Worm (Caenorhabditis elegans) whole organism, midembryonic: Measurements from ENCODE around the gene sir-2.3.

Source experiments
- T22C8.4 ChIP-seq: fragments of 200-800 bp; sonication (Bioruptor generic); IDR thresholded peaks from 2 replicates; pipeline ENCODE4 v1.3.6; 2022; ENCODE audit warnings: missing genetic modification characterization, missing compliant biosample characterization
- cog-1 ChIP-seq: sonication (generic microtip); optimal IDR thresholded peaks from 2 replicates; lab custom pipeline; 2016; ENCODE audit warnings: missing genetic modification characterization, missing compliant biosample characterization
- flt-1 ChIP-seq: fragments of 200-800 bp; sonication (Bioruptor generic); IDR thresholded peaks from 2 replicates; pipeline ENCODE4 v1.3.6; 2022; ENCODE audit warnings: missing genetic modification characterization, missing compliant biosample characterization
- klf-2 ChIP-seq: fragments of 200-800 bp; sonication (Bioruptor generic); conservative IDR thresholded peaks from 2 replicates; pipeline ENCODE4 v1.3.6; 2022; ENCODE audit warnings: missing genetic modification reagents, missing genetic modification characterization, missing compliant biosample characterization
- med-1 ChIP-seq: sonication (generic microtip); optimal IDR thresholded peaks from 2 replicates; lab custom pipeline; 2017; ENCODE audit warnings: missing genetic modification characterization, mild to moderate bottlenecking, missing compliant biosample characterization, antibody characterized with exemption, missing genetic modification reagents; ENCODE audit not compliant: insufficient read depth
- ref-1 ChIP-seq: fragments of 200-800 bp; sonication (Bioruptor generic); conservative IDR thresholded peaks from 2 replicates; pipeline ENCODE4 v1.3.6; 2022; ENCODE audit warnings: missing genetic modification reagents, missing genetic modification characterization, missing compliant biosample characterization
- tab-1 ChIP-seq: fragments of 200-800 bp; sonication (Bioruptor generic); IDR thresholded peaks from 2 replicates; pipeline ENCODE4 v1.3.6; 2022; ENCODE audit warnings: missing genetic modification characterization, missing compliant biosample characterization
- ztf-23 ChIP-seq: fragments of 200-800 bp; sonication (Bioruptor generic); IDR thresholded peaks from 2 replicates; pipeline ENCODE4 v1.3.6; 2022; ENCODE audit warnings: missing genetic modification reagents, missing genetic modification characterization, missing compliant biosample characterization
- ztf-29 ChIP-seq: fragments of 200-800 bp; sonication (Bioruptor generic); IDR thresholded peaks from 2 replicates; pipeline ENCODE4 v1.3.6; 2022; ENCODE audit warnings: missing genetic modification reagents, missing genetic modification characterization, missing compliant biosample characterization

Gene sir-2.3

DNA sequence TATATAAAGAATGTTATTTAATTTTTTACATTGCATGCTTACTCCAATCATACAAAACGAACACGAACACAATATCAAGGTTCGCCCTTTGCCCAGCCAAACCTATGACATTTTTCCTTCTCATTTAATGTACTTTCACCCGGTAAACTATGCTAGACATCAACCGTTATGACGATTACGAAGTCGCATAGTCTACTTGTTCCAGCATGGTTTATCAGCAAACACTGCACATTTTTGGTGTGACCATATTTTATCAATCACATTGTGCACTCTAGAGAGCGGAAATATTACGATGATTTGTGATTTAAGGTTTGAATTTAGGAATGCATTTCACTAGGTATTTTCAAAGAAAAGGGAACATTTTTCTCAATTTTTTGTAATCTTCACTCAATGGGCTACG is 29.1 kb downstream of the sir-2.3 start:
- TF ChIP-seq ztf-29 (GFP tag; lab: Robert Waterston, UW): no peak
- TF ChIP-seq tab-1 (GFP tag; lab: Robert Waterston, UW): no peak
- TF ChIP-seq T22C8.4: no peak
- no peak for TF ChIP-seq ztf-23 (GFP tag; lab: Robert Waterston, UW)
- TF ChIP-seq ref-1 (GFP tag; lab: Robert Waterston, UW): no peak
- no peak for TF ChIP-seq flt-1 (GFP tag; lab: Robert Waterston, UW)
- no peak for TF ChIP-seq klf-2 (GFP tag; lab: Robert Waterston, UW)
- TF ChIP-seq cog-1: no peak
- TF ChIP-seq med-1 (GFP tag; lab: Kevin White, UChicago): no peak

DNA sequence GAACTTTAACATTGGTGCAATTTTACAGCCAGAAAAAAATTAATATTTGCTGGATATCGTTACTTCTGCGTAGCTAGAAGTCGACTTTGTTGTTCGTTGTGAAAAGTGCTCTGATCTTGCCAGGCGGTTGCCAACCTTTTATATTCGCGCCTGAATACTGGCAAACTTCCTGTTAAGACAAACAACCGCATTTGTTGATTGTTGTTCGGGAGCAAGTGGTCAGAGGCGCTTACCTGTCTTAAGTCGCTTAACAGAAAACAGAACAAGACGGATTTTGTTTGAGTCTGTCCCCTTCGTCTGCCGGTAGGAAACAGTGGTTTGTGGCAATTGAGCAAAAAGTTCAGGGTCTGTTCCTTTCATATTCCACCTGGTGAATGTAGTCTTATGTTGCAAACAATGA is 31.0 kb downstream of the sir-2.3 start, which contains the start of gene C49F8.15:
C49F8.15 (minus strand) TSS at position 101 of the 400 bp plus-strand sequence.
- TF ChIP-seq flt-1 (GFP tag; lab: Robert Waterston, UW) (no peak), T22C8.4 (no peak), tab-1 (GFP tag; lab: Robert Waterston, UW) (no peak), klf-2 (GFP tag; lab: Robert Waterston, UW) (no peak), ztf-23 (GFP tag; lab: Robert Waterston, UW) (no peak), ref-1 (GFP tag; lab: Robert Waterston, UW) (no peak), med-1 (GFP tag; lab: Kevin White, UChicago) (no peak), cog-1 (no peak), ztf-29 (GFP tag; lab: Robert Waterston, UW) (no peak)

DNA sequence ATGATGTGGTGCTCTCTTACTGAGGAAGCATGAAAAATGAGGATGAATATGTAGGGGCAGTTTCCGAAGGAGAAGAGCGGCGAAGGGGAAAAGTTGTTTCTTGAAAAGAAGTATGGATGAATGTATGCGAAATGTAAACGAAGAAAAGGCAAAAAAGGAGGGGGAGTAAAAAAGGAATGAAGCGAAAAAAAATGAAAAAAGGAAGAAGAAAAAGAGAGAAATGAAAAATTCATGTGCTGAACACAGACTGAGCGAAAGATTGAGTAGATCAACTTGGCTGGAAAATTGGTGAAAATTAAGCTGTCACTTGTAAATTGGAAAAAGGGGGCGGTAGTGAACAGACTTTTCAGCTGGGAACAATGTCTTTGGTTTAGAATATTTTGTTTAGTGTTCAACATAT is 33.4 kb downstream of the sir-2.3 start, which contains the start of gene C49F8.1:
C49F8.1 (minus strand) TSS at position 101 of the 400 bp plus-strand sequence.
- TF ChIP-seq klf-2 (GFP tag; lab: Robert Waterston, UW) (no peak), T22C8.4 (no peak), tab-1 (GFP tag; lab: Robert Waterston, UW) (no peak), ztf-29 (GFP tag; lab: Robert Waterston, UW) (no peak), ref-1 (GFP tag; lab: Robert Waterston, UW) (no peak), ztf-23 (GFP tag; lab: Robert Waterston, UW) (no peak), flt-1 (GFP tag; lab: Robert Waterston, UW) (no peak), cog-1 (no peak), med-1 (GFP tag; lab: Kevin White, UChicago) (no peak)

DNA sequence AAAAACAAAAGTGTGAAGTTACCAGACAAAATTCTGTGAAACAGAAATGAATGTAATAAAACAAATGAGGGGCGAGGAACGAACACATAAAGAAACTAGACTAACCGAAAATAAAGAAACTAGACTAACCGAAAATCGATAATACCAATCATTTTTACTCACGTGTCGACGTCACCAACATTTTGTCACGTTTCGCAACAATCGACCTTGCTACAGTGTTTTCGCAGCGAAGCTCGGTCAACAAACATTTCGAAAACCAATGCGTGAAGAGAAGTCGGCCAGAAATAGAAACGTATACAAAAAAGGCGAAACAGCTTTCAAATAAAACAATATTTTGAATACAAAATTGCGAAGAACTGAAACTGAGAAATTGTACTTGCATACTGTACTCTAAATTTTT is 35.5 kb downstream of the sir-2.3 start:
- TF ChIP-seq ztf-29 (GFP tag; lab: Robert Waterston, UW) (no peak), klf-2 (GFP tag; lab: Robert Waterston, UW) (no peak), cog-1 (no peak), ztf-23 (GFP tag; lab: Robert Waterston, UW) (no peak), med-1 (GFP tag; lab: Kevin White, UChicago) (no peak), ref-1 (GFP tag; lab: Robert Waterston, UW) (no peak), tab-1 (GFP tag; lab: Robert Waterston, UW) (no peak), T22C8.4 (no peak), flt-1 (GFP tag; lab: Robert Waterston, UW) (no peak)

DNA sequence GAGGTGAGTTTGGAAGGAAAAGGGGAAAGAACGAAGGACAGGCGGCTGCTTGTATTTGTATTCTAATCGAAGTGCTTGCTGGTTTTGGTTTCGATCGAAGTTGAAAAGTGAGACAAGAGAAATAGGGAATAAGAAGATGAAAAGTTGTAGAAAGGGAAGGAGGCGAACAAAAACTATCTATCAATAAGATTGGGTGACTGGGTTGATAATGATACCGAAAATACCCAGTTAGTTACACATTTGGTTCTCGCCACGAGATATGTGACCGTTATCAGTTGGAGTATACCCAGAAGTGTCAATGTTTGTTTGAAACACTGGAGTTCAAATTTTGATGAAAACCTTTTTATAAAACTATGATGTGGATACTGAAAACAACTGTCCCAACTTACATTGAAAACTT is 36.8 kb downstream of the sir-2.3 start:
- TF ChIP-seq flt-1 (GFP tag; lab: Robert Waterston, UW) (no peak), ztf-29 (GFP tag; lab: Robert Waterston, UW) (no peak), cog-1 (no peak), tab-1 (GFP tag; lab: Robert Waterston, UW) (no peak), ztf-23 (GFP tag; lab: Robert Waterston, UW) (no peak), med-1 (GFP tag; lab: Kevin White, UChicago) (no peak), ref-1 (GFP tag; lab: Robert Waterston, UW) (no peak), T22C8.4 (no peak), klf-2 (GFP tag; lab: Robert Waterston, UW) (no peak)

DNA sequence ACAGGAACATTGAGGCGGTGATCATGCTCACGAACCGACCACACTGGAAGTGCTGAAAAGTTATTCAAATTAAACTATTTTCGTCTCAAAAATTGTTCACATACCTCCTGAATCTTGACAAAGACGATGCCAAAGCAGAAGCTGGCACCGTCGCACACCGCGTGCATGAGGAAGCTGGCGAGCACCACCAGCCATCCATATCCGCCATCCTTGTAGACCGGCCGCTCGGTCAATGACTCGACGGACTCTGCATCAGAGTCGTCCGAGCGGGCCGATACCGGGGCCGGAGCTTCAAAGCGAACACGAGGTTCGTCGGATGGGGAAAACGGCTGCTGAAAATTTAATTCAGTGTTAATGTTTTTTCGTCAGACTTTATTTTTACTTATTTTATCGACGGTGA is 44.7 kb downstream of the sir-2.3 start:
- TF ChIP-seq tab-1 (GFP tag; lab: Robert Waterston, UW): no peak
- TF ChIP-seq ztf-23 (GFP tag; lab: Robert Waterston, UW): no peak
- no peak for TF ChIP-seq T22C8.4
- no peak for TF ChIP-seq med-1 (GFP tag; lab: Kevin White, UChicago)

DNA sequence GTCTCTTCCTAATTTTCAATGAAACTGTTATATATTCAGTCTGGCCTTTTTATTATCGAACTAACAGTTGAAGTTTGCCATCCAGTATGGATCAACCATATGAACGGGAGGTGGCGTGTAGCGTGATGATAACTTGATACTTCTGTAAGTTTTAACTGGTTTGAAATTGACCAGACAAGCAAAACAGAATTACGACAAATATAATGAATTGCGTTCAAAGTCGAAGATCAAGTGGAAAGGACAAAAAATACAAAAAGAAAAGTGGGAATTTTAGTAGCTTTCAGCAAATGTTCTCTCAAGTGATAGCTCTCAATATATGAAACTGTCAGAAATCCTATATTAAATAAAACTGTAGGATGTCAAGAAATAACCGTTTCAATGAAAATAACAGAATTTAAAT is 45.4 kb downstream of the sir-2.3 start, which contains the start of the genes C49F8.14 and gem-1:
C49F8.14 (minus strand) TSS at position 99 of the 400 bp plus-strand sequence.
gem-1 (minus strand) TSS at position 142 of the 400 bp plus-strand sequence.
- TF ChIP-seq cog-1 (no peak), klf-2 (GFP tag; lab: Robert Waterston, UW) (no peak), ztf-23 (GFP tag; lab: Robert Waterston, UW) (no peak), tab-1 (GFP tag; lab: Robert Waterston, UW) (no peak), med-1 (GFP tag; lab: Kevin White, UChicago) (no peak), ref-1 (GFP tag; lab: Robert Waterston, UW) (no peak), ztf-29 (GFP tag; lab: Robert Waterston, UW) (no peak), flt-1 (GFP tag; lab: Robert Waterston, UW) (no peak), T22C8.4 (no peak)

DNA sequence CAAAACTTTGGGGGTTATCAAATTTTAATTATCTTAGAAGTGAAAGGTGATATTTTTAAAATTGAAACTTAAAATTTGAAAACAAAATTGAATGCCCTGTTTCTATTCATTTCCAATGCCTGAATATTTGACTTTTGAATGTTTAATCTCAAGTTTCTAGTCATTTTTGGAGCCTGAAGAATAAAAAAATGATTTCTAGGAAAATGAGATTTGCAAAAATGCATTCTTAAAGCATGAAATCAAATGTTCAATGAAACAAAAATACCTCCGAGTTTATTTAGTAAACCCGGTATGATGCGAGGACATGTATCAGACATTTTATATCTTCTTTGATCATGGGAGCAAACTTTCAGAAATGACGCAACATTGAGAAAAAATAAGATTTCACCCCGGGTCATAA is 47.6 kb downstream of the sir-2.3 start:
- no peak for TF ChIP-seq cog-1

DNA sequence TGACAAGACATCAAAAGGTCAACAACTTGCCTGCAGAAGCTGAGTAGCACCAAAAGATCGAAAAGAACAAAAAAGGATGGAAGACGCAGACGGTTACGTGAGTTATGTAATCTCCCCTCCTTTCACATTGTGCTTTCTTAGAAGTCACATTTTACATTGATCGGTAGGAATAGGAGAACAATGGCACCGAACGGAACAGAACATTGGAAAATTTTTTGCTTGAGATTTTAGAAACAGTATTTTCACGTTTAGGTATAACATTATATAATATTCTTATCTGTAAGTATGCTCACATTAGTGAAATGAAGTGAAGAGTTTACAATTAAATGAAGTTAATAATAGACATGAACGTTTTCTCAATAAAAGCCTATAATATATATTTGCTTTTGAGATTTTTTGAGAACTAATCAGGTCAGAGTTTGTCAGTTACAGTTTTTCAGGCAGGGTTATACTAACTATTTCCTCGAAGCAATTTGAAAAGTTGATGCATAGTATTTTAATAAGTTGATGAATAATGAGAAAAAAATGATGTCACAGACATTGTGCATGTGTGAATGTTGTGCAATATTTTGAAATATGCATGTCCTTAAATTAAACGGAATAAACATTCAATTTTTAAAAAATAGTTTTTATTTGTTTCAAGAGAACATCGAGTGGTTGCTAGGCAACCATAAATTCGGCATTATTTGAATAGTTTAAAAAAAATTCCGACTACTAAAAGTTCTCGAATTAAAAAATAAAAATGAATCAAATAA is 49.7 kb downstream of the sir-2.3 start:
- TF ChIP-seq cog-1 (no peak), T22C8.4 (no peak), ztf-23 (GFP tag; lab: Robert Waterston, UW) (no peak), med-1 (GFP tag; lab: Kevin White, UChicago) (no peak), tab-1 (GFP tag; lab: Robert Waterston, UW) (no peak), ztf-29 (GFP tag; lab: Robert Waterston, UW) (no peak), klf-2 (GFP tag; lab: Robert Waterston, UW) (no peak), ref-1 (GFP tag; lab: Robert Waterston, UW) (no peak), flt-1 (GFP tag; lab: Robert Waterston, UW) (no peak)
